Worm (Caenorhabditis elegans) whole organism, L2 larva: Measurements from ENCODE around the gene cwn-1.
"Not testable (repeated sequence)": the region's sequence is repeated elsewhere in the genome, so short reads cannot be mapped to it uniquely, and the experiment has no call there.

Experiments
- F13H6.1 ChIP-seq: sonication (generic microtip); optimal IDR thresholded peaks from 2 replicates; lab custom pipeline; 2016; ENCODE audit warnings: missing genetic modification characterization, missing compliant biosample characterization
- ama-1 ChIP-seq: fragments of 150-350 bp; optimal IDR thresholded peaks from 2 replicates; lab custom pipeline; 2018; ENCODE audit warnings: inconsistent platforms
- ceh-16 ChIP-seq: fragments of 150-350 bp; optimal IDR thresholded peaks from 2 replicates; lab custom pipeline; 2014; ENCODE audit warnings: missing biosample characterization, missing genetic modification characterization
- ceh-82 ChIP-seq: fragments of 150-350 bp; optimal IDR thresholded peaks from 2 replicates; lab custom pipeline; 2014; ENCODE audit warnings: missing biosample characterization, missing genetic modification characterization
- elt-3 ChIP-seq: sonication (generic microtip); optimal IDR thresholded peaks from 2 replicates; lab custom pipeline; 2017; ENCODE audit warnings: missing biosample characterization, missing genetic modification characterization
- lin-39 ChIP-seq: fragments of 150-350 bp; optimal IDR thresholded peaks from 2 replicates; lab custom pipeline; 2014; ENCODE audit warnings: missing biosample characterization, missing genetic modification reagents, missing genetic modification characterization
- lsy-2 ChIP-seq, 2 experiments: fragments of 150-350 bp in 1 of 2; sonication (generic microtip) in 1 of 2; optimal IDR thresholded peaks; 2 replicates each; lab custom pipeline; 2014 to 2017; ENCODE audit warnings: missing biosample characterization in 2 of 2, missing genetic modification characterization in 2 of 2
- mbf-1 ChIP-seq: sonication (generic microtip); optimal IDR thresholded peaks from 2 replicates; lab custom pipeline; 2017; ENCODE audit warnings: missing biosample characterization, missing genetic modification characterization
- nhr-12 ChIP-seq: fragments of 150-350 bp; optimal IDR thresholded peaks from 2 replicates; lab custom pipeline; 2014; ENCODE audit warnings: missing biosample characterization, missing genetic modification characterization
- nhr-237 ChIP-seq: fragments of 150-350 bp; optimal IDR thresholded peaks from 2 replicates; lab custom pipeline; 2014; ENCODE audit warnings: missing biosample characterization, missing genetic modification characterization
- nhr-25 ChIP-seq: fragments of 150-350 bp; sonication (generic microtip); optimal IDR thresholded peaks from 3 replicates; lab custom pipeline; 2014; ENCODE audit warnings: missing biosample characterization, missing genetic modification characterization
- sma-3 ChIP-seq: sonication (generic microtip); optimal IDR thresholded peaks from 2 replicates; lab custom pipeline; 2016; ENCODE audit warnings: missing genetic modification reagents, missing genetic modification characterization, missing compliant biosample characterization
- zag-1 ChIP-seq: fragments of 150-350 bp; optimal IDR thresholded peaks from 2 replicates; lab custom pipeline; 2014; ENCODE audit warnings: missing biosample characterization, missing genetic modification characterization

ce11 chrII:98894-99293, 34.5 kb downstream of the cwn-1 start, which contains the start of gene C50D2.10:
- TF ChIP-seq ama-1 (lab: Kevin White, UChicago); lsy-2 (tag; optimal IDR thresholded peaks at IDR 0.05; lab: Kevin White, UChicago); nhr-237 (tag; lab: Kevin White, UChicago); nhr-25 (tag; lab: Kevin White, UChicago); nhr-12 (tag; lab: Kevin White, UChicago); ceh-82 (tag; lab: Kevin White, UChicago); ceh-16 (tag; lab: Kevin White, UChicago); elt-3 (tag; lab: Kevin White, UChicago); F13H6.1; mbf-1 (tag; lab: Kevin White, UChicago); sma-3 (GFP tag; lab: Kevin White, UChicago); zag-1 (tag; lab: Kevin White, UChicago); lin-39 (tag; lab: Kevin White, UChicago): not testable (repeated sequence)
